Worm (Caenorhabditis elegans): ENCODE data around the gene C54E10.3.

C54E10.3 gene

DNA sequence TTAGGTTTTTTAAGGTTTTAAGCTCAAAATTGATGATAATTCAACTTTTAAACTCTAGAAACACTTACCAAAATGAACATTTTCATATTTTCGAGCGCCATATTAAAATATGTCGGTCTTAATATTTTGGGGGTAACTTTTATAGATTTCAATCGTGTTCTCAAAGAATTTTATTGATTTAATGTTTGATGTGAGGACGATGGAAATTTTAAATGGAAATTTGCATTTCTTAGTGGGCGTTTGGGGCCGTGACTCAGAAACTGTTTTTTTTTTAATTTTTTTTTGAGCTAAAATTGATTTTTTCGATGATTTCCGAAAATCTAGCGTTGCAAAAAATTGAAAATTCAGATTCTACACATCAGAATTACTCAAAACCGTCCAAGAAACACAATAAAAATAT is 7.5 kb upstream of the C54E10.3 start, which contains the start of gene C54E10.10:
Gene C54E10.10, minus strand, starts transcription at position 101 of the 400 bp plus-strand sequence.
- TF ChIP-seq efl-1 (optimal IDR thresholded peaks at IDR 0.05): no peak
- peak in 1 of 2 experiments; percentile 16 for TF ChIP-seq efl-1 (GFP tag; optimal IDR thresholded peaks at IDR 0.05 in 1 of 2)
- TF ChIP-seq nhr-84 (tag; optimal IDR thresholded peaks at IDR 0.05): no peak

DNA sequence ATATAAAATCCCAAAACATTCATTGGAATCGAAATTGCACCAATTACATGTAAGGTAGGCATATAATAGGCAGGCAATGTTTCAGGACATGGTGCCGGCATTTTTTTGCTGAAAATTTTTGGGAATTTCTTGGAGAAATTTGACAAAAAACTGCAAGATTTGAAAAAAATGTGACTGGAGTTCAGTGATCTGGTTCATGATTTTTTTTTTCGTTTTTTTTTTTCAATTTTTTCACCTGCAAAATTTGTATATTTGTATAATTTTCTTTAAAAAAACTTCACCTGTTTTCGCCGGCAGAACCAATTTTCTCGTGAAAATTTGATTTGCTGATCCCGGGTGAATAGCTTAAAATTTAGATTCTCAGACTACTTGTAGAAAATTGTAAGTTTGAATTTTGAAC is 4.4 kb upstream of the C54E10.3 start, which contains the start of gene sri-10:
Gene sri-10, minus strand, starts transcription at position 101 of the 400 bp plus-strand sequence.
- TF ChIP-seq ceh-88 (GFP tag; IDR thresholded peaks at IDR 0.05) (no peak), snu-23 (GFP tag; optimal IDR thresholded peaks at IDR 0.05) (no peak), fos-1 (tag; optimal IDR thresholded peaks at IDR 0.05) (no peak), pag-3 (tag; optimal IDR thresholded peaks at IDR 0.05; ENCODE audit: borderline replicate concordance, insufficient read depth) (no peak), efl-1 (optimal IDR thresholded peaks at IDR 0.05) (no peak), efl-1 (GFP tag; optimal IDR thresholded peaks at IDR 0.05 in 1 of 2) (no peak), ztf-4 (tag; optimal IDR thresholded peaks at IDR 0.05) (no peak), lir-3 (tag; optimal IDR thresholded peaks at IDR 0.05; ENCODE audit: poor library complexity) (no peak), aha-1 (tag; optimal IDR thresholded peaks at IDR 0.05) (no peak), unc-30 (tag; optimal IDR thresholded peaks at IDR 0.05) (no peak), efl-3 (GFP tag; optimal IDR thresholded peaks at IDR 0.05) (no peak), nhr-90 (tag; optimal IDR thresholded peaks at IDR 0.05; ENCODE audit: poor library complexity) (no peak), pax-3 (tag; optimal IDR thresholded peaks at IDR 0.05) (no peak), sox-4 (tag; optimal IDR thresholded peaks at IDR 0.05) (no peak), ztf-11 (tag; optimal IDR thresholded peaks at IDR 0.05) (no peak)

DNA sequence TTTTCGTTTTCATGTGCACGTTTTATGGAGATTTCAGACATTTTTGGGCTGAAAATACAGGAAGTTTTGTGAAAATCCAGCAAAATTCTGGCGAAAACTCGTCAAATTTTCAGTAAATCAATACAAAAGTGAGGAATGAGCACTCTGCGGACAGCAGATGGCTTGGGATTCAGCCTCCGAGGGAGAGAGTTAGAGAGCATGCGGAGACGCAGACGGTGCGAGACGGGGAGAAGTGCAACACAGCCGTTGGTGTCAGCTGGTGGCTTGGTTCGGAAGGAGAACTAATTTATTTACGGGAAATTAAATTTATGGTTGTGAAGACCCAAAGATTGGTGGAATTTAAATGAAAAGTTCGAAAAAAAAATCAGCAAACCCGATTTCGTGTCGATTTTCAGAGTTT is 2.2 kb upstream of the C54E10.3 start, which contains the start of gene C54E10.6:
Gene C54E10.6, minus strand, starts transcription at position 109 of the 400 bp plus-strand sequence.
- peak; percentile 60 for TF ChIP-seq rnt-1 (tag; optimal IDR thresholded peaks at IDR 0.05)
- no peak for TF ChIP-seq lin-15B (tag; optimal IDR thresholded peaks at IDR 0.05)
- TF ChIP-seq lin-14 (GFP tag; optimal IDR thresholded peaks at IDR 0.05): peak; percentile 46
- 0 out of 2 replicates have a peak, but pooled peaks have one; percentile 11 for TF ChIP-seq nhr-19 (GFP tag; conservative IDR thresholded peaks at IDR 0.05)
- TF ChIP-seq lir-3 (tag; optimal IDR thresholded peaks at IDR 0.05; ENCODE audit: poor library complexity): no peak
- TF ChIP-seq efl-1 (optimal IDR thresholded peaks at IDR 0.05): peak in 1 of 2 experiments; percentile 5
- no peak for TF ChIP-seq efl-1 (GFP tag; optimal IDR thresholded peaks at IDR 0.05 in 1 of 2)
- TF ChIP-seq snu-23 (GFP tag; optimal IDR thresholded peaks at IDR 0.05): peak; percentile 16
- TF ChIP-seq nhr-47 (tag; optimal IDR thresholded peaks at IDR 0.05): peak; percentile 9
- TF ChIP-seq ztf-11 (tag; optimal IDR thresholded peaks at IDR 0.05): peak in 1 of 2 experiments; percentile 23
- peak; percentile 18 for TF ChIP-seq tbx-2 (tag; optimal IDR thresholded peaks at IDR 0.05)

DNA sequence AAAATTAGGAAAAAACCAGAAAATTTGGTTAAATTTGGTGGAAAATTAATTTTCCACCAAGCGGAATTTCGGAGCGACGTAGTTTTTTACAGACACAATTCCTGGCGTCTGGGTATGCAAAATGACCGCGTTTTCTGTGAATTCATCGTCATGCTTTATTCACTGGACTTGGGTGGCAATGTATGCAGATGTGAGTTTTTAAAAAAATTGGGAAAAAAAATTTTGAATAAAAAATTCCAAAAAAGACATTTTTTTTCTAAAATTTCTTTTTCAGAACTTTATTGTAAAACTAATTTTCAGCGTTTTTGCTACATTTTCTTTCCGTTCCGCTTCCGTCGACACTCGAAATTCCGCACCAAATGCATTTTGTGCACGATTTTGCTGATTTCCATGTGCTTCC is 555 bp downstream of the C54E10.3 start, which contains the start of gene C54E10.7:
Gene C54E10.7, plus strand, starts transcription at position 301 of the 400 bp plus-strand sequence.
- TF ChIP-seq tbx-2 (tag; optimal IDR thresholded peaks at IDR 0.05) (no peak), elt-3 (tag; optimal IDR thresholded peaks at IDR 0.05) (no peak), fkh-8 (tag; optimal IDR thresholded peaks at IDR 0.05) (no peak), lin-39 (tag; optimal IDR thresholded peaks at IDR 0.05) (no peak), snpc-4 (tag; optimal IDR thresholded peaks at IDR 0.05) (no peak), C34B4.2 (tag; optimal IDR thresholded peaks at IDR 0.05) (no peak), blmp-1 (tag; optimal IDR thresholded peaks at IDR 0.05) (no peak), efl-3 (GFP tag; optimal IDR thresholded peaks at IDR 0.05) (no peak), elt-2 (tag; optimal IDR thresholded peaks at IDR 0.05) (no peak)

DNA sequence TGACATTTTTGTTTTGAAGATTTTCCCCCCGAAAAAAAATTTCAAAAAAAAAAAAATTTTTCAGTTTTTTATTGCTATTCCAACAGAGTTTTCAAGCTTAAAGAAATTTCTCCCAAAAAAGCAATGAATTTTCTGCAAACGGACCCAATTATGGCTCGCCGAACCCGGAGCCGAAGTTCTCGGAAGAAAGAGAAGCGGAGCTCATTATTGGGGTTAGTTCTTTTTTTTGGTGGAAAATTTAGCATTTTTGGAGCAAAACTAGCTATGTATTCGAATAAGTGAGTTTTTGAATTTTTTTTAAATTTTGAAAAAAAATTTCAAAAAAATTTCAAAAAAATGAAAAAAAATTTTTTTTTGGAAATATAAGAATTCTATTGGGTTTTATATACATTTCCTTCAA is 8.8 kb downstream of the C54E10.3 start, which contains the start of gene ncs-5:
Gene ncs-5, plus strand, starts transcription at position 124 of the 400 bp plus-strand sequence.
- TF ChIP-seq hpl-2 (GFP tag; optimal IDR thresholded peaks at IDR 0.05) (no peak), efl-3 (GFP tag; optimal IDR thresholded peaks at IDR 0.05) (no peak), efl-1 (optimal IDR thresholded peaks at IDR 0.05) (no peak), efl-1 (GFP tag; optimal IDR thresholded peaks at IDR 0.05 in 1 of 2) (no peak)

DNA sequence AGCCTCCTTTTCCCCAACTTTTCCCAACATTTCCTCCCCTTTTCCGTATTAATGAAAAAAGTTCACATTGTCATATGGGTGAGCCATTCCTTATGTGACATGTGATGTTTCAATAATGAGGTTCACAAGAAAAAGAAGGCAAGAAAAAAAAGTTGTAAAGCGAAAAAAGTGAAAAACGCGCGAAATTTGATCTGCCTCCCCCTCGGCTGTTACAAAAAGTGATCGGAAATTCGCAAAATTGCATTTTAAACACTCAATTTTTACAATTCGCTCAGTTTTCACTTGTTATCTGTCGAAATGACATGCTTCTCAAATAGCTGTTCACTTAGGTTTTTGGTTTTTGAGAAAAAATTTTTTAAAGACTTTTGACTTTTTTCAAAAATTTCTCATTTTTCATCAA is 10.8 kb downstream of the C54E10.3 start:
- peak; percentile 91 for TF ChIP-seq fkh-10 (GFP tag; optimal IDR thresholded peaks at IDR 0.05)
- TF ChIP-seq nhr-19 (GFP tag; conservative IDR thresholded peaks at IDR 0.05): no peak
- no peak for TF ChIP-seq tlp-1 (tag; optimal IDR thresholded peaks at IDR 0.05)
- no peak for TF ChIP-seq ztf-4 (tag; optimal IDR thresholded peaks at IDR 0.05)
- no peak for TF ChIP-seq pqm-1 (tag; optimal IDR thresholded peaks at IDR 0.05)
- TF ChIP-seq ztf-11 (tag; optimal IDR thresholded peaks at IDR 0.05): no peak
- no peak for TF ChIP-seq dsc-1 (tag; optimal IDR thresholded peaks at IDR 0.05)
- TF ChIP-seq ceh-63 (GFP tag; optimal IDR thresholded peaks at IDR 0.05): no peak
- no peak for TF ChIP-seq elt-3 (tag; optimal IDR thresholded peaks at IDR 0.05)
- TF ChIP-seq hlh-4 (tag; optimal IDR thresholded peaks at IDR 0.05): no peak
- TF ChIP-seq mab-9 (GFP tag; IDR thresholded peaks at IDR 0.05): no peak
- TF ChIP-seq fkh-8 (tag; optimal IDR thresholded peaks at IDR 0.05): no peak
- peak; percentile 32 for TF ChIP-seq nhr-85 (tag)
- no peak for TF ChIP-seq snu-23 (GFP tag; optimal IDR thresholded peaks at IDR 0.05)
- TF ChIP-seq nhr-77 (tag; optimal IDR thresholded peaks at IDR 0.05): no peak
- no peak for TF ChIP-seq grh-1 (GFP tag; IDR thresholded peaks at IDR 0.05)
- TF ChIP-seq lin-14 (GFP tag; optimal IDR thresholded peaks at IDR 0.05): peak; percentile 45
- no peak for TF ChIP-seq C04F5.9 (tag; optimal IDR thresholded peaks at IDR 0.05)
